Fruit fly (Drosophila melanogaster) whole organism, embryonic: ENCODE results near the gene Ldh.

Source experiments
- Bdp1 ChIP-seq: fragments of 200-800 bp; sonication (Bioruptor generic); optimal IDR thresholded peaks from 3 replicates; lab custom pipeline; 2016; ENCODE audit warnings: missing biosample characterization, missing genetic modification characterization
- CG10543 ChIP-seq: fragments of 200-800 bp; sonication (Bioruptor generic); optimal IDR thresholded peaks from 3 replicates; lab custom pipeline; 2017; ENCODE audit warnings: missing biosample characterization, mild to moderate bottlenecking, missing genetic modification characterization, moderate library complexity
- CG12769 ChIP-seq: fragments of 200-800 bp; sonication (Bioruptor generic); optimal IDR thresholded peaks from 2 replicates; lab custom pipeline; 2019; ENCODE audit warnings: missing biosample characterization, mild to moderate bottlenecking, missing genetic modification characterization, moderate library complexity
- CG12942 ChIP-seq: fragments of 200-800 bp; sonication (Bioruptor generic); optimal IDR thresholded peaks from 3 replicates; lab custom pipeline; 2016; ENCODE audit warnings: missing biosample characterization, missing genetic modification characterization
- CG13296 ChIP-seq: fragments of 200-800 bp; sonication (Bioruptor generic); optimal IDR thresholded peaks from 3 replicates; lab custom pipeline; 2018; ENCODE audit warnings: missing biosample characterization, mild to moderate bottlenecking, missing genetic modification characterization
- CG1529 ChIP-seq: fragments of 200-800 bp; sonication (Bioruptor generic); optimal IDR thresholded peaks from 3 replicates; lab custom pipeline; 2018; ENCODE audit warnings: missing biosample characterization, missing genetic modification characterization
- CG2199 ChIP-seq: fragments of 200-800 bp; sonication (Bioruptor generic); IDR thresholded peaks from 3 replicates; pipeline ENCODE4 v1.3.6; 2022; ENCODE audit warnings: missing biosample characterization, missing genetic modification characterization
- CG3065 ChIP-seq: fragments of 200-800 bp; sonication (Bioruptor generic); optimal IDR thresholded peaks from 2 replicates; lab custom pipeline; 2016; ENCODE audit warnings: missing biosample characterization, missing genetic modification characterization
- CG34224 ChIP-seq: fragments of 200-800 bp; sonication (Bioruptor generic); IDR thresholded peaks from 3 replicates; pipeline ENCODE4 v1.3.6; 2022; ENCODE audit warnings: missing biosample characterization, missing genetic modification characterization; ENCODE audit not compliant: partially characterized antibody
- CG3838 ChIP-seq: fragments of 200-800 bp; sonication (Bioruptor generic); optimal IDR thresholded peaks from 3 replicates; lab custom pipeline; 2016; ENCODE audit warnings: missing biosample characterization, missing genetic modification characterization
- CG5953 ChIP-seq: fragments of 200-800 bp; sonication (Bioruptor generic); IDR thresholded peaks from 2 replicates; pipeline ENCODE4 v1.3.6; 2022; ENCODE audit warnings: missing biosample characterization, missing genetic modification characterization
- CG7745 ChIP-seq: fragments of 200-800 bp; sonication (Bioruptor generic); optimal IDR thresholded peaks from 2 replicates; lab custom pipeline; 2018; ENCODE audit warnings: missing biosample characterization, mild to moderate bottlenecking, missing genetic modification characterization, moderate library complexity
- CG8281 ChIP-seq: fragments of 200-800 bp; sonication (Bioruptor generic); optimal IDR thresholded peaks from 2 replicates; lab custom pipeline; 2018; ENCODE audit warnings: missing biosample characterization, mild to moderate bottlenecking, missing genetic modification characterization, moderate library complexity
- CG9215 ChIP-seq: fragments of 200-800 bp; sonication (Bioruptor generic); IDR thresholded peaks from 2 replicates; pipeline ENCODE4 v1.3.6; 2022; ENCODE audit warnings: missing biosample characterization, missing genetic modification characterization
- CG9817 ChIP-seq: fragments of 200-800 bp; sonication (Bioruptor generic); optimal IDR thresholded peaks from 2 replicates; lab custom pipeline; 2018; ENCODE audit warnings: missing biosample characterization, mild to moderate bottlenecking, missing genetic modification characterization, moderate library complexity
- Dad ChIP-seq: fragments of 200-800 bp; sonication (Bioruptor generic); optimal IDR thresholded peaks from 3 replicates; lab custom pipeline; 2016; ENCODE audit warnings: missing biosample characterization, missing genetic modification characterization
- Dref ChIP-seq: fragments of 200-800 bp; sonication (Bioruptor generic); IDR thresholded peaks from 2 replicates; pipeline ENCODE4 v1.3.6; 2022; ENCODE audit warnings: missing biosample characterization, missing genetic modification characterization
- Ets65A ChIP-seq: fragments of 200-800 bp; sonication (Bioruptor generic); peaks from one replicate; lab custom pipeline; 2016; ENCODE audit warnings: missing biosample characterization, missing genetic modification characterization
- Hey ChIP-seq: fragments of 200-800 bp; sonication (Bioruptor generic); optimal IDR thresholded peaks from 3 replicates; lab custom pipeline; 2018; ENCODE audit warnings: missing biosample characterization, mild to moderate bottlenecking, missing genetic modification characterization
- Med ChIP-seq: fragments of 200-800 bp; sonication (Bioruptor generic); peaks from one replicate; lab custom pipeline; 2016; ENCODE audit warnings: missing biosample characterization, missing genetic modification characterization, mild to moderate bottlenecking, inconsistent platforms, moderate library complexity
- Xbp1 ChIP-seq: fragments of 200-800 bp; sonication (Bioruptor generic); optimal IDR thresholded peaks from 3 replicates; lab custom pipeline; 2016; ENCODE audit warnings: missing biosample characterization, mild to moderate bottlenecking, missing genetic modification characterization
- btn ChIP-seq: fragments of 200-800 bp; sonication (Bioruptor generic); optimal IDR thresholded peaks from 2 replicates; lab custom pipeline; 2016; ENCODE audit warnings: missing biosample characterization, missing genetic modification characterization
- cad ChIP-seq: fragments of >200 bp; optimal IDR thresholded peaks from 2 replicates; lab custom pipeline; 2017; ENCODE audit warnings: missing biosample characterization, missing genetic modification characterization
- chif ChIP-seq, 2 experiments: fragments of 200-800 bp; sonication (Bioruptor generic); optimal IDR thresholded peaks; 3 replicates each; lab custom pipeline; 2016; ENCODE audit warnings: missing biosample characterization in 2 of 2, missing genetic modification characterization in 2 of 2
- da ChIP-seq: fragments of 200-800 bp; sonication (Bioruptor generic); optimal IDR thresholded peaks from 2 replicates; lab custom pipeline; 2016; ENCODE audit warnings: missing biosample characterization, missing genetic modification characterization
- exex ChIP-seq: fragments of 200-800 bp; sonication (Bioruptor generic); optimal IDR thresholded peaks from 4 replicates; lab custom pipeline; 2018; ENCODE audit warnings: missing biosample characterization, mild to moderate bottlenecking, missing genetic modification characterization, moderate library complexity
- grn ChIP-seq: fragments of 200-800 bp; sonication (Bioruptor generic); optimal IDR thresholded peaks from 3 replicates; lab custom pipeline; 2017; ENCODE audit warnings: missing biosample characterization, missing genetic modification characterization
- gsb ChIP-seq: fragments of 200-800 bp; sonication (Bioruptor generic); IDR thresholded peaks from 2 replicates; pipeline ENCODE4 v1.3.6; 2022; ENCODE audit warnings: missing biosample characterization, missing genetic modification characterization
- hth ChIP-seq: fragments of >200 bp; optimal IDR thresholded peaks from 2 replicates; lab custom pipeline; 2017; ENCODE audit warnings: inconsistent platforms
- jing ChIP-seq: fragments of 200-800 bp; sonication (Bioruptor generic); optimal IDR thresholded peaks from 2 replicates; lab custom pipeline; 2018; ENCODE audit warnings: missing biosample characterization, mild to moderate bottlenecking, missing genetic modification characterization
- kni ChIP-seq: fragments of 200-800 bp; sonication (Bioruptor generic); optimal IDR thresholded peaks from 3 replicates; lab custom pipeline; 2017; ENCODE audit warnings: mild to moderate bottlenecking, missing biosample characterization, missing genetic modification reagents, missing genetic modification characterization
- mam ChIP-seq: fragments of 200-800 bp; sonication (Bioruptor generic); optimal IDR thresholded peaks from 3 replicates; lab custom pipeline; 2016; ENCODE audit warnings: missing biosample characterization, missing genetic modification characterization
- mirr ChIP-seq: fragments of 200-800 bp; sonication (Bioruptor generic); optimal IDR thresholded peaks from 3 replicates; lab custom pipeline; 2018; ENCODE audit warnings: missing biosample characterization, mild to moderate bottlenecking, missing genetic modification characterization
- oc ChIP-seq: fragments of 200-800 bp; sonication (Bioruptor generic); optimal IDR thresholded peaks from 2 replicates; lab custom pipeline; 2018; ENCODE audit warnings: missing biosample characterization, mild to moderate bottlenecking, missing genetic modification characterization, moderate library complexity
- odd ChIP-seq: fragments of 200-800 bp; sonication (Bioruptor generic); optimal IDR thresholded peaks from 2 replicates; lab custom pipeline; 2017; ENCODE audit warnings: missing biosample characterization, mild to moderate bottlenecking, missing genetic modification characterization
- p53 ChIP-seq: fragments of 200-800 bp; sonication (Bioruptor generic); optimal IDR thresholded peaks from 2 replicates; lab custom pipeline; 2016; ENCODE audit warnings: missing biosample characterization, missing genetic modification characterization
- salm ChIP-seq: fragments of 200-800 bp; sonication (Bioruptor generic); optimal IDR thresholded peaks from 2 replicates; lab custom pipeline; 2018; ENCODE audit warnings: missing biosample characterization, mild to moderate bottlenecking, missing genetic modification characterization
- sd ChIP-seq: fragments of 200-800 bp; sonication (Bioruptor generic); optimal IDR thresholded peaks from 3 replicates; lab custom pipeline; 2018; ENCODE audit warnings: missing biosample characterization, mild to moderate bottlenecking, missing genetic modification characterization, moderate library complexity
- sens ChIP-seq: fragments of 200-800 bp; sonication (Bioruptor generic); peaks from one replicate; lab custom pipeline; 2016; ENCODE audit warnings: missing biosample characterization, missing genetic modification characterization
- shn ChIP-seq: fragments of 200-800 bp; sonication (Bioruptor generic); optimal IDR thresholded peaks from 3 replicates; lab custom pipeline; 2016; ENCODE audit warnings: missing biosample characterization, missing genetic modification characterization
- slou ChIP-seq: fragments of 200-800 bp; sonication (Bioruptor generic); optimal IDR thresholded peaks from 3 replicates; lab custom pipeline; 2016; ENCODE audit warnings: missing biosample characterization, missing genetic modification characterization
- so ChIP-seq: fragments of 200-800 bp; sonication (Bioruptor generic); IDR thresholded peaks from 3 replicates; pipeline ENCODE4 v1.3.6; 2022; ENCODE audit warnings: missing biosample characterization, missing genetic modification characterization
- sqz ChIP-seq: fragments of 200-800 bp; sonication (Bioruptor generic); optimal IDR thresholded peaks from 3 replicates; lab custom pipeline; 2018; ENCODE audit warnings: missing biosample characterization, mild to moderate bottlenecking, missing genetic modification characterization
- tup ChIP-seq: fragments of 200-800 bp; sonication (Bioruptor generic); optimal IDR thresholded peaks from 2 replicates; lab custom pipeline; 2016; ENCODE audit warnings: missing biosample characterization, mild to moderate bottlenecking, missing genetic modification characterization, moderate library complexity
- twi ChIP-seq: fragments of 200-800 bp; optimal IDR thresholded peaks from 2 replicates; lab custom pipeline; 2019; ENCODE audit warnings: missing biosample characterization, mild to moderate bottlenecking, missing genetic modification characterization, moderate library complexity
- zfh2 ChIP-seq: fragments of 200-800 bp; sonication (Bioruptor generic); optimal IDR thresholded peaks from 2 replicates; lab custom pipeline; 2016; ENCODE audit warnings: missing biosample characterization, missing genetic modification characterization

Gene Ldh

dm6 chr3L:6310489-6310888 is 48.0 kb upstream of the Ldh start (continued):
- TF ChIP-seq shn (no peak), odd (no peak), CG10543 (GFP tag; lab: Kevin White, UChicago) (no peak), twi (tag; lab: Kevin White, UChicago) (peak; percentile 56), CG12942 (no peak), da (GFP tag; lab: Kevin White, UChicago) (no peak), mam (GFP tag; lab: Kevin White, UChicago) (no peak), CG34224 (GFP tag; lab: Robert Waterston, UW) (no peak), CG5953 (no peak), CG9215 (GFP tag; lab: Robert Waterston, UW) (no peak), sens (GFP tag; lab: Kevin White, UChicago) (no peak), btn (GFP tag; lab: Kevin White, UChicago) (no peak), Bdp1 (GFP tag; lab: Kevin White, UChicago) (no peak), CG3065 (GFP tag; lab: Kevin White, UChicago) (no peak), CG2199 (GFP tag; lab: Robert Waterston, UW) (peak; percentile 46; the same call in 1 of the 3 replicates), CG13296 (GFP tag; lab: Kevin White, UChicago) (no peak), chif (GFP tag; optimal IDR thresholded peaks at IDR 0.05; lab: Kevin White, UChicago) (no peak), hth (no peak), Dad (no peak), Dref (no peak), gsb (GFP tag; lab: Robert Waterston, UW) (no peak), Xbp1 (GFP tag; lab: Kevin White, UChicago) (no peak), jing (GFP tag; lab: Kevin White, UChicago) (no peak), Hey (tag; lab: Kevin White, UChicago) (no peak)

DNA sequence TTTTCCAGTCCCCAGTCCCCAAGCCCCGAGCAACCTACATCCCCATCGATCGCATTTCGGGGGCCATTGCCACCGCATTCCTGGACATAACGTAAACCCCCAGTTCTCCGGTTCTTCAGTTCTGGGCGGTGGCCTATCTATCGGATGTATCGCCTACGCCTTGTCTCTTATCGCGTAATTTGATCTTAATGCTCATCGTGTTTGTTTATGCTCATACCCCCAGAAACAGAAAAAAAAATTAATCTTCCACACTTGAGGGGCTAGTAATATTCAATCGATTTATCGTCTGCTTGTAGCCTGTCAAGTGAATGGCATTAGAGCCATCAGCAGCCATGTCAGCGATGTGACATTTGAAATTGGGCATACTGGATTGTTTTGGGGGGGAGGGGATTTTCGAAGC is 47.2 kb upstream of the Ldh start:
- TF ChIP-seq oc (tag; lab: Kevin White, UChicago) = peak; percentile 67
- no peak for TF ChIP-seq CG9817 (tag; lab: Kevin White, UChicago)
- no peak for TF ChIP-seq so (GFP tag; lab: Robert Waterston, UW)
- TF ChIP-seq sd (tag; lab: Kevin White, UChicago) = peak; percentile 82
- TF ChIP-seq exex (tag; lab: Kevin White, UChicago) = peak; percentile 76
- peak; percentile 86; the same call in 2 of the 3 replicates for TF ChIP-seq CG2199 (GFP tag; lab: Robert Waterston, UW)
- peak; percentile 75 for TF ChIP-seq CG7745
- no peak for TF ChIP-seq CG8281
- TF ChIP-seq cad (GFP tag; lab: Kevin White, UChicago) = no peak
- TF ChIP-seq sqz (GFP tag; lab: Kevin White, UChicago) = peak; percentile 43
- no peak for TF ChIP-seq CG12769 (tag; lab: Kevin White, UChicago)
- peak; percentile 86 for TF ChIP-seq kni
- peak; percentile 41 for TF ChIP-seq Ets65A (GFP tag; lab: Kevin White, UChicago)
- no peak for TF ChIP-seq CG3838 (GFP tag; lab: Kevin White, UChicago)
- peak; percentile 97 for TF ChIP-seq grn (GFP tag; lab: Kevin White, UChicago)
- TF ChIP-seq salm (tag; lab: Kevin White, UChicago) = no peak
- no peak for TF ChIP-seq zfh2 (GFP tag; lab: Kevin White, UChicago)
- TF ChIP-seq Med (GFP tag; lab: Kevin White, UChicago) = peak; percentile 49
- TF ChIP-seq mirr (GFP tag; lab: Kevin White, UChicago) = peak; percentile 55
- TF ChIP-seq tup (GFP tag; lab: Kevin White, UChicago) = no peak
- TF ChIP-seq mam (GFP tag; lab: Kevin White, UChicago) = no peak
- TF ChIP-seq slou (GFP tag; lab: Kevin White, UChicago) = no peak
- no peak for TF ChIP-seq p53
- TF ChIP-seq Bdp1 (GFP tag; lab: Kevin White, UChicago) = no peak
- no peak for TF ChIP-seq CG1529 (GFP tag; lab: Kevin White, UChicago)
